Fruit fly (Drosophila melanogaster) whole organism, wandering third instar larva: Measurements from ENCODE around the gene Ilp8.

Experiments
- Abd-B ChIP-seq: fragments of >200 bp; optimal IDR thresholded peaks from 2 replicates; lab custom pipeline; 2017; ENCODE audit warnings: missing biosample characterization, missing genetic modification characterization
- CG32264 ChIP-seq: fragments of 200-800 bp; sonication (Bioruptor generic); optimal IDR thresholded peaks from 2 replicates; lab custom pipeline; 2016; ENCODE audit warnings: missing biosample characterization, missing genetic modification characterization
- CG9705 ChIP-seq: fragments of 200-800 bp; sonication (Bioruptor generic); optimal IDR thresholded peaks from 2 replicates; lab custom pipeline; 2018; ENCODE audit warnings: missing biosample characterization, mild to moderate bottlenecking, missing genetic modification characterization
- CrebA ChIP-seq: fragments of 200-800 bp; sonication (Bioruptor generic); optimal IDR thresholded peaks from 2 replicates; lab custom pipeline; 2016; ENCODE audit warnings: missing biosample characterization, mild to moderate bottlenecking, missing genetic modification characterization, borderline replicate concordance
- Dfd ChIP-seq: fragments of >200 bp; optimal IDR thresholded peaks from 2 replicates; lab custom pipeline; 2017; ENCODE audit warnings: missing biosample characterization, missing genetic modification characterization
- Dif ChIP-seq: fragments of 200-275, 200-300 bp; sonication (Bioruptor generic); optimal IDR thresholded peaks from 2 replicates; lab custom pipeline; 2018; ENCODE audit warnings: missing biosample characterization, missing genetic modification characterization; ENCODE audit not compliant: partially characterized antibody
- GATAd ChIP-seq: sonication (Bioruptor generic); optimal IDR thresholded peaks from 2 replicates; lab custom pipeline; 2016; ENCODE audit warnings: missing biosample characterization, missing genetic modification characterization
- HLH106 ChIP-seq: fragments of 200-800 bp; optimal IDR thresholded peaks from 3 replicates; lab custom pipeline; 2019; ENCODE audit warnings: missing biosample characterization, mild to moderate bottlenecking, missing genetic modification characterization, moderate library complexity
- Hnf4 ChIP-seq: fragments of 200-800 bp; sonication (Bioruptor generic); optimal IDR thresholded peaks from 2 replicates; lab custom pipeline; 2016; ENCODE audit warnings: missing biosample characterization, mild to moderate bottlenecking, missing genetic modification characterization
- Hr78 ChIP-seq: fragments of >200 bp; optimal IDR thresholded peaks from 2 replicates; lab custom pipeline; 2017; ENCODE audit warnings: missing biosample characterization, missing genetic modification characterization
- Hr83 ChIP-seq: fragments of 200-300 bp; sonication (Bioruptor generic); optimal IDR thresholded peaks from 2 replicates; lab custom pipeline; 2016; ENCODE audit warnings: missing biosample characterization, mild to moderate bottlenecking, missing genetic modification characterization, moderate library complexity; ENCODE audit not compliant: poor library complexity, severe bottlenecking
- Jra ChIP-seq: sonication (Bioruptor generic); optimal IDR thresholded peaks from 2 replicates; lab custom pipeline; 2016; ENCODE audit warnings: missing biosample characterization, missing genetic modification characterization
- Mio ChIP-seq: sonication (Bioruptor generic); optimal IDR thresholded peaks from 2 replicates; lab custom pipeline; 2016; ENCODE audit warnings: missing biosample characterization, missing genetic modification characterization
- Myc ChIP-seq: fragments of >200 bp; optimal IDR thresholded peaks from 2 replicates; lab custom pipeline; 2017
- N ChIP-seq: fragments of >200 bp; optimal IDR thresholded peaks from 2 replicates; lab custom pipeline; 2018; ENCODE audit warnings: missing biosample characterization, missing external identifiers, missing genetic modification characterization
- OdsH ChIP-seq: fragments of 200-800 bp; sonication (Bioruptor generic); optimal IDR thresholded peaks from 2 replicates; lab custom pipeline; 2016; ENCODE audit warnings: missing biosample characterization, mild to moderate bottlenecking, missing genetic modification characterization
- Rel ChIP-seq, 2 experiments: fragments of 200-800 bp; sonication (Bioruptor generic) in 1 of 2; optimal IDR thresholded peaks; 2 replicates in 1 of 2; 3 replicates in 1 of 2; lab custom pipeline; 2016 to 2019; ENCODE audit warnings: mild to moderate bottlenecking in 2 of 2, missing biosample characterization in 2 of 2, missing genetic modification characterization in 2 of 2, moderate library complexity in 1 of 2
- Sp1 ChIP-seq: fragments of 200-800 bp; sonication (Bioruptor generic); optimal IDR thresholded peaks from 3 replicates; lab custom pipeline; 2019; ENCODE audit warnings: missing biosample characterization, mild to moderate bottlenecking, missing genetic modification characterization, moderate library complexity
- Vsx2 ChIP-seq: fragments of 200-300, 225-300 bp; sonication (Bioruptor generic); optimal IDR thresholded peaks from 2 replicates; lab custom pipeline; 2018; ENCODE audit warnings: missing biosample characterization, missing genetic modification characterization; ENCODE audit not compliant: partially characterized antibody
- br ChIP-seq: fragments of 200-800 bp; sonication (Bioruptor generic); optimal IDR thresholded peaks from 2 replicates; lab custom pipeline; 2016; ENCODE audit warnings: missing biosample characterization, missing genetic modification characterization
- brk ChIP-seq: fragments of 200-800 bp; sonication (Bioruptor generic); optimal IDR thresholded peaks from 2 replicates; lab custom pipeline; 2016; ENCODE audit warnings: missing biosample characterization, mild to moderate bottlenecking, missing genetic modification characterization
- dl ChIP-seq, 2 experiments: fragments of 175-275, 200-275 bp in 1 of 2; fragments of 200-275 bp in 1 of 2; sonication (Bioruptor generic); optimal IDR thresholded peaks; lab custom pipeline; 2018; ENCODE audit warnings: mild to moderate bottlenecking in 2 of 2, missing biosample characterization in 2 of 2, missing genetic modification characterization in 2 of 2, moderate library complexity in 2 of 2; ENCODE audit not compliant: partially characterized antibody in 2 of 2, insufficient read depth in 1 of 2
- dmrt93B ChIP-seq: fragments of 200-800 bp; sonication (Bioruptor generic); optimal IDR thresholded peaks from 2 replicates; lab custom pipeline; 2018; ENCODE audit warnings: missing biosample characterization, mild to moderate bottlenecking, missing genetic modification characterization
- dsf ChIP-seq: sonication (Bioruptor generic); optimal IDR thresholded peaks from 2 replicates; lab custom pipeline; 2016; ENCODE audit warnings: missing biosample characterization, missing genetic modification characterization, borderline replicate concordance
- ey ChIP-seq: fragments of 200-800 bp; sonication (Bioruptor generic); optimal IDR thresholded peaks from 2 replicates; lab custom pipeline; 2016; ENCODE audit warnings: missing biosample characterization, missing genetic modification characterization
- foxo ChIP-seq, 2 experiments: fragments of 200-800 bp; sonication (Bioruptor generic); optimal IDR thresholded peaks; 2 replicates in 1 of 2; 3 replicates in 1 of 2; lab custom pipeline; 2016 to 2017; ENCODE audit warnings: missing biosample characterization in 2 of 2, missing genetic modification characterization in 2 of 2
- fru ChIP-seq: fragments of 200-800 bp; sonication (Bioruptor generic); optimal IDR thresholded peaks from 3 replicates; lab custom pipeline; 2016; ENCODE audit warnings: missing biosample characterization, mild to moderate bottlenecking, missing genetic modification characterization
- h ChIP-seq: fragments of 200-800 bp; sonication (Bioruptor generic); optimal IDR thresholded peaks from 3 replicates; lab custom pipeline; 2016; ENCODE audit warnings: missing biosample characterization, mild to moderate bottlenecking, missing genetic modification characterization
- jim ChIP-seq: fragments of 175-275, 200-325 bp; sonication (Bioruptor generic); optimal IDR thresholded peaks from 2 replicates; lab custom pipeline; 2016; ENCODE audit warnings: missing biosample characterization, mild to moderate bottlenecking, missing genetic modification characterization
- lola ChIP-seq: fragments of >200 bp; optimal IDR thresholded peaks from 2 replicates; lab custom pipeline; 2017; ENCODE audit warnings: missing biosample characterization, missing genetic modification characterization
- pan ChIP-seq: fragments of >200 bp; optimal IDR thresholded peaks from 2 replicates; lab custom pipeline; 2017
- psq ChIP-seq: fragments of 200-800 bp; sonication (Bioruptor generic); optimal IDR thresholded peaks from 3 replicates; lab custom pipeline; 2017; ENCODE audit warnings: missing biosample characterization, mild to moderate bottlenecking, missing genetic modification characterization, moderate library complexity
- rgr ChIP-seq: fragments of 200-800 bp; sonication (Bioruptor generic); optimal IDR thresholded peaks from 3 replicates; lab custom pipeline; 2016; ENCODE audit warnings: missing biosample characterization, mild to moderate bottlenecking, missing genetic modification characterization
- sage ChIP-seq: fragments of 200-800 bp; sonication (Bioruptor generic); optimal IDR thresholded peaks from 2 replicates; lab custom pipeline; 2016; ENCODE audit warnings: missing biosample characterization, mild to moderate bottlenecking, missing genetic modification characterization
- sv ChIP-seq: fragments of 200-800 bp; sonication (Bioruptor generic); optimal IDR thresholded peaks from 3 replicates; lab custom pipeline; 2016; ENCODE audit warnings: missing biosample characterization, missing genetic modification characterization
- tai ChIP-seq: sonication (Bioruptor generic); optimal IDR thresholded peaks from 2 replicates; lab custom pipeline; 2016; ENCODE audit warnings: missing biosample characterization, missing genetic modification characterization
- usp ChIP-seq: fragments of >200 bp; optimal IDR thresholded peaks from 2 replicates; lab custom pipeline; 2017; ENCODE audit warnings: missing biosample characterization, missing genetic modification characterization
- woc ChIP-seq: sonication (Bioruptor generic); optimal IDR thresholded peaks from 2 replicates; lab custom pipeline; 2016; ENCODE audit warnings: missing biosample characterization, mild to moderate bottlenecking, missing genetic modification characterization

Ilp8 gene

dm6 chr3L:17010492-17011303 lies 21.2 kb downstream of the Ilp8 start:
- TF ChIP-seq HLH106 (tag; lab: Kevin White, UChicago): peak; percentile 20
- peak; percentile 20 for TF ChIP-seq brk (GFP tag; lab: Kevin White, UChicago)
- peak; percentile 13 for TF ChIP-seq psq
- peak; percentile 1 for TF ChIP-seq ey
- no peak for TF ChIP-seq pan
- no peak for TF ChIP-seq Abd-B (GFP tag; lab: Kevin White, UChicago)
- TF ChIP-seq Sp1 (GFP tag; lab: Kevin White, UChicago): peak; percentile 4
- peak; percentile 32 for TF ChIP-seq rgr (GFP tag; lab: Kevin White, UChicago)
- no peak for TF ChIP-seq Rel (GFP tag; optimal IDR thresholded peaks at IDR 0.05; lab: Kevin White, UChicago)
- peak; percentile 17 for TF ChIP-seq Rel (tag; optimal IDR thresholded peaks at IDR 0.05; lab: Kevin White, UChicago)
- no peak for TF ChIP-seq CG9705 (GFP tag; lab: Kevin White, UChicago)
- peak in 1 of 2 experiments; percentile 26 for TF ChIP-seq dl (GFP tag; optimal IDR thresholded peaks at IDR 0.05; lab: Kevin White, UChicago; ENCODE audit: insufficient read depth in 1 of 2, partially characterized antibody in 2 of 2)
- TF ChIP-seq Dif (GFP tag; lab: Kevin White, UChicago): peak; percentile 43
- no peak for TF ChIP-seq GATAd
- peak; percentile 4 for TF ChIP-seq Hnf4 (GFP tag; lab: Kevin White, UChicago)
- TF ChIP-seq foxo (GFP tag; optimal IDR thresholded peaks at IDR 0.05; lab: Kevin White, UChicago): peak in 1 of 2 experiments; percentile 52
- TF ChIP-seq woc (GFP tag; lab: Kevin White, UChicago): peak; percentile 57
- no peak for TF ChIP-seq tai

- TF ChIP-seq woc (GFP tag; lab: Kevin White, UChicago): peak; percentile 73
- no peak for TF ChIP-seq Mio (GFP tag; lab: Kevin White, UChicago)
- peak; percentile 28 for TF ChIP-seq OdsH (GFP tag; lab: Kevin White, UChicago)
- TF ChIP-seq br (GFP tag; lab: Kevin White, UChicago): peak; percentile 70
- no peak for TF ChIP-seq Vsx2 (GFP tag; lab: Kevin White, UChicago)
- TF ChIP-seq CG32264 (GFP tag; lab: Kevin White, UChicago): no peak
- no peak for TF ChIP-seq CrebA
- TF ChIP-seq pan: no peak
- peak; percentile 9 for TF ChIP-seq brk (GFP tag; lab: Kevin White, UChicago)
- TF ChIP-seq Dif (GFP tag; lab: Kevin White, UChicago): peak; percentile 81
- TF ChIP-seq CG9705 (GFP tag; lab: Kevin White, UChicago): no peak
- TF ChIP-seq Abd-B (GFP tag; lab: Kevin White, UChicago): no peak
- TF ChIP-seq jim: no peak
- peak; percentile 94 for TF ChIP-seq h (GFP tag; lab: Kevin White, UChicago)
- peak; percentile 0 for TF ChIP-seq psq
- TF ChIP-seq rgr (GFP tag; lab: Kevin White, UChicago): no peak
- TF ChIP-seq dl (GFP tag; optimal IDR thresholded peaks at IDR 0.05; lab: Kevin White, UChicago; ENCODE audit: insufficient read depth in 1 of 2, partially characterized antibody in 2 of 2): peak; percentile 63 to 84
- TF ChIP-seq Hr78 (GFP tag; lab: Kevin White, UChicago): no peak
- TF ChIP-seq tai: no peak
- TF ChIP-seq dsf (GFP tag; lab: Kevin White, UChicago): no peak
- TF ChIP-seq Jra (GFP tag; lab: Kevin White, UChicago): peak; percentile 39
- peak; percentile 36 for TF ChIP-seq fru
- TF ChIP-seq usp: no peak
- TF ChIP-seq Myc (lab: Kevin White, UChicago): no peak
- TF ChIP-seq sv (GFP tag; lab: Kevin White, UChicago): no peak
- peak in 1 of 2 experiments; percentile 10 for TF ChIP-seq foxo (GFP tag; optimal IDR thresholded peaks at IDR 0.05; lab: Kevin White, UChicago)
- TF ChIP-seq Hr83 (GFP tag; lab: Kevin White, UChicago): peak; percentile 95
- no peak for TF ChIP-seq dmrt93B (GFP tag; lab: Kevin White, UChicago)
- TF ChIP-seq Dfd (GFP tag; lab: Kevin White, UChicago): no peak
- TF ChIP-seq GATAd: no peak
- no peak for TF ChIP-seq sage
- TF ChIP-seq Hnf4 (GFP tag; lab: Kevin White, UChicago): peak; percentile 50
- TF ChIP-seq Sp1 (GFP tag; lab: Kevin White, UChicago): peak; percentile 17
- no peak for TF ChIP-seq Rel (GFP tag; optimal IDR thresholded peaks at IDR 0.05; lab: Kevin White, UChicago)
- TF ChIP-seq Rel (tag; optimal IDR thresholded peaks at IDR 0.05; lab: Kevin White, UChicago): peak; percentile 89
- TF ChIP-seq HLH106 (tag; lab: Kevin White, UChicago): no peak
- TF ChIP-seq N: no peak
- peak; percentile 26 for TF ChIP-seq ey
- no peak for TF ChIP-seq lola (GFP tag; lab: Kevin White, UChicago)
These were observed 22.0 kb downstream of the Ilp8 start for dm6 chr3L:17009715-17010491.
